Fruit fly (Drosophila melanogaster) whole organism, embryonic: ENCODE data around the gene mRpS18C.
A peak's percentile ranks its signal among the peaks of the same experiment; 100 is the strongest.

Experiments
- Atf6 ChIP-seq: fragments of 200-800 bp; sonication (Bioruptor generic); IDR thresholded peaks from 2 replicates; pipeline ENCODE4 v1.3.6; 2022; ENCODE audit warnings: missing biosample characterization, missing genetic modification characterization
- Awh ChIP-seq: fragments of 200-800 bp; sonication (Bioruptor generic); IDR thresholded peaks from 2 replicates; pipeline ENCODE4, ENCODE4 v1.3.6; 2022; ENCODE audit warnings: missing biosample characterization, missing genetic modification characterization
- CG12769 ChIP-seq: fragments of 200-800 bp; sonication (Bioruptor generic); optimal IDR thresholded peaks from 2 replicates; lab custom pipeline; 2019; ENCODE audit warnings: missing biosample characterization, mild to moderate bottlenecking, missing genetic modification characterization, moderate library complexity
- CG15011 ChIP-seq: fragments of 200-800 bp; sonication (Bioruptor generic); optimal IDR thresholded peaks from 3 replicates; lab custom pipeline; 2018; ENCODE audit warnings: missing biosample characterization, mild to moderate bottlenecking, missing genetic modification characterization
- CG16779 ChIP-seq: fragments of 200-800 bp; sonication (Bioruptor generic); IDR thresholded peaks from 2 replicates; pipeline ENCODE4 v1.3.6; 2022; ENCODE audit warnings: missing biosample characterization, missing genetic modification characterization
- CG17802 ChIP-seq: fragments of 200-800 bp; sonication (Bioruptor generic); optimal IDR thresholded peaks from 2 replicates; lab custom pipeline; 2018; ENCODE audit warnings: missing biosample characterization, mild to moderate bottlenecking, missing genetic modification characterization, moderate library complexity
- CG34224 ChIP-seq: fragments of 200-800 bp; sonication (Bioruptor generic); IDR thresholded peaks from 3 replicates; pipeline ENCODE4 v1.3.6; 2022; ENCODE audit warnings: missing biosample characterization, missing genetic modification characterization; ENCODE audit not compliant: partially characterized antibody
- CG6813 ChIP-seq: fragments of 200-800 bp; sonication (Bioruptor generic); optimal IDR thresholded peaks from 2 replicates; lab custom pipeline; 2017; ENCODE audit warnings: missing biosample characterization, missing genetic modification characterization, mild to moderate bottlenecking, moderate library complexity, missing genetic modification reagents
- CG7372 ChIP-seq: fragments of 200-800 bp; sonication (Bioruptor generic); IDR thresholded peaks from 2 replicates; pipeline ENCODE4 v1.3.6; 2022; ENCODE audit warnings: missing biosample characterization, missing genetic modification characterization
- CG7987 ChIP-seq: fragments of 200-800 bp; sonication (Bioruptor generic); optimal IDR thresholded peaks from 2 replicates; lab custom pipeline; 2018; ENCODE audit warnings: missing biosample characterization, mild to moderate bottlenecking, missing genetic modification characterization, moderate library complexity
- CG8765 ChIP-seq: fragments of 200-800 bp; sonication (Bioruptor generic); IDR thresholded peaks from 2 replicates; pipeline ENCODE4 v1.3.6; 2022; ENCODE audit warnings: missing biosample characterization, missing genetic modification characterization
- Drgx ChIP-seq: fragments of 200-800 bp; sonication (Bioruptor generic); IDR thresholded peaks from 2 replicates; pipeline ENCODE4 v1.3.6; 2022; ENCODE audit warnings: missing biosample characterization, missing genetic modification characterization
- Ets97D ChIP-seq: fragments of 200-800 bp; sonication (Bioruptor generic); optimal IDR thresholded peaks from 3 replicates; lab custom pipeline; 2016; ENCODE audit warnings: missing biosample characterization, missing genetic modification characterization
- Med ChIP-seq: fragments of 200-800 bp; sonication (Bioruptor generic); peaks from one replicate; lab custom pipeline; 2016; ENCODE audit warnings: missing biosample characterization, missing genetic modification characterization, mild to moderate bottlenecking, inconsistent platforms, moderate library complexity
- Pdp1 ChIP-seq, 2 experiments: fragments of 200-800 bp; sonication (Bioruptor generic); optimal IDR thresholded peaks; 3 replicates each; lab custom pipeline; 2016; ENCODE audit warnings: missing biosample characterization in 2 of 2, missing genetic modification characterization in 2 of 2, mild to moderate bottlenecking in 1 of 2, moderate library complexity in 1 of 2
- Ptx1 ChIP-seq: fragments of 200-800 bp; sonication (Bioruptor generic); IDR thresholded peaks from 2 replicates; pipeline ENCODE4 v1.3.6; 2022; ENCODE audit warnings: missing biosample characterization, missing genetic modification characterization
- Trl ChIP-seq, 3 experiments: fragments of >200 bp in 2 of 3; fragments of 200-800 bp in 1 of 3; sonication (Bioruptor generic) in 1 of 3; optimal IDR thresholded peaks; 2 replicates in 1 of 3; 3 replicates in 2 of 3; lab custom pipeline; 2016 to 2017; ENCODE audit warnings: missing biosample characterization in 1 of 3, missing genetic modification characterization in 1 of 3
- al ChIP-seq: fragments of 200-800 bp; sonication (Bioruptor generic); IDR thresholded peaks from 2 replicates; pipeline ENCODE4 v1.3.6; 2022; ENCODE audit warnings: missing biosample characterization, missing genetic modification characterization
- chinmo ChIP-seq: fragments of 200-800 bp; sonication (Bioruptor generic); IDR thresholded peaks from 4 replicates; pipeline ENCODE4 v1.3.6; 2022; ENCODE audit warnings: missing biosample characterization, missing genetic modification characterization; ENCODE audit not compliant: partially characterized antibody
- cwo ChIP-seq: fragments of 200-800 bp; sonication (Bioruptor generic); optimal IDR thresholded peaks from 3 replicates; lab custom pipeline; 2017; ENCODE audit warnings: missing biosample characterization, missing genetic modification characterization, mild to moderate bottlenecking, moderate library complexity, missing genetic modification reagents
- exex ChIP-seq: fragments of 200-800 bp; sonication (Bioruptor generic); optimal IDR thresholded peaks from 4 replicates; lab custom pipeline; 2018; ENCODE audit warnings: missing biosample characterization, mild to moderate bottlenecking, missing genetic modification characterization, moderate library complexity
- insv ChIP-seq, 2 experiments: fragments of 200-800 bp; sonication (Bioruptor generic); optimal IDR thresholded peaks; 3 replicates each; lab custom pipeline; 2016 to 2018; ENCODE audit warnings: missing biosample characterization in 2 of 2, missing genetic modification characterization in 2 of 2
- kni ChIP-seq: fragments of 200-800 bp; sonication (Bioruptor generic); optimal IDR thresholded peaks from 3 replicates; lab custom pipeline; 2017; ENCODE audit warnings: mild to moderate bottlenecking, missing biosample characterization, missing genetic modification reagents, missing genetic modification characterization
- lab ChIP-seq: fragments of 200-800 bp; sonication (Bioruptor generic); optimal IDR thresholded peaks from 3 replicates; lab custom pipeline; 2017; ENCODE audit warnings: missing biosample characterization, missing genetic modification characterization, mild to moderate bottlenecking, moderate library complexity, missing genetic modification reagents
- lbe ChIP-seq: fragments of 200-800 bp; sonication (Bioruptor generic); optimal IDR thresholded peaks from 2 replicates; lab custom pipeline; 2016; ENCODE audit warnings: missing biosample characterization, mild to moderate bottlenecking, missing genetic modification characterization
- mirr ChIP-seq: fragments of 200-800 bp; sonication (Bioruptor generic); optimal IDR thresholded peaks from 3 replicates; lab custom pipeline; 2018; ENCODE audit warnings: missing biosample characterization, mild to moderate bottlenecking, missing genetic modification characterization
- nau ChIP-seq: fragments of 200-800 bp; sonication (Bioruptor generic); optimal IDR thresholded peaks from 3 replicates; lab custom pipeline; 2017; ENCODE audit warnings: missing biosample characterization, mild to moderate bottlenecking, missing genetic modification characterization, missing genetic modification reagents
- sd ChIP-seq: fragments of 200-800 bp; sonication (Bioruptor generic); optimal IDR thresholded peaks from 3 replicates; lab custom pipeline; 2018; ENCODE audit warnings: missing biosample characterization, mild to moderate bottlenecking, missing genetic modification characterization, moderate library complexity
- sens ChIP-seq: fragments of 200-800 bp; sonication (Bioruptor generic); peaks from one replicate; lab custom pipeline; 2016; ENCODE audit warnings: missing biosample characterization, missing genetic modification characterization
- so ChIP-seq: fragments of 200-800 bp; sonication (Bioruptor generic); IDR thresholded peaks from 3 replicates; pipeline ENCODE4 v1.3.6; 2022; ENCODE audit warnings: missing biosample characterization, missing genetic modification characterization
- sr ChIP-seq: fragments of 200-800 bp; sonication (Bioruptor generic); IDR thresholded peaks from 3 replicates; pipeline ENCODE4 v1.3.6; 2022; ENCODE audit warnings: missing biosample characterization, missing genetic modification characterization

mRpS18C gene

DNA sequence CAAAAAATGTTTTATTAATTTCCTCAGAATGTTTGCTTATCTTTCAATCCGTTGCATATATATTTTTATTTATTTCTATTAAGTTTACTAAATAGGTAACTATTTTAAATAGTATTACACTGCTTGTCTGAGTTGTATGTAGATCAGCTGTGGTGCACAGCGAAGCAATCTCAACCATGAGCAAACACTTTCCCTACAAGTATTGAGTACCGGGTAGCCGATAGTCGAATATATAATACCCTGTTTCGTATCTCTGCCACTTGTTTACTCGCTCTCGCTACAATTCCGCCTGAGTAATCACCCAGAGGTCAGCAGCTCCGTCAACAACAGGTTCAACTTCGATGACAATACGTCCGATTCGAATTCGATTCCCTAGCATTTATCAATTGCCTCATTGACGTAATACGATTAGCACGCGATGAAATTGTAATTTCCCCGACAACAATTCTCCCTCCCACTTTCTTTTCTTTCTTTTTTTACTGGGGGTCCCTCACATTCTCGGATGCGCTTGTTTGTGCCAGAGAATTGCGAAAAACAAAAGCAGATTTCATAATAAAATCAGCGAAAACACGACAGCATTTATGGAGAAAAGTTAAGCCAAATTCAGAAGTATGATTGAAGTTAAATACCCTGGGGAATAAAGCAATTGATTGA lies 27.0 kb downstream of the mRpS18C start (continued):
- peak in 1 of 2 experiments; percentile 1 for TF ChIP-seq Pdp1 (GFP tag; optimal IDR thresholded peaks at IDR 0.05; lab: Kevin White, UChicago)

DNA sequence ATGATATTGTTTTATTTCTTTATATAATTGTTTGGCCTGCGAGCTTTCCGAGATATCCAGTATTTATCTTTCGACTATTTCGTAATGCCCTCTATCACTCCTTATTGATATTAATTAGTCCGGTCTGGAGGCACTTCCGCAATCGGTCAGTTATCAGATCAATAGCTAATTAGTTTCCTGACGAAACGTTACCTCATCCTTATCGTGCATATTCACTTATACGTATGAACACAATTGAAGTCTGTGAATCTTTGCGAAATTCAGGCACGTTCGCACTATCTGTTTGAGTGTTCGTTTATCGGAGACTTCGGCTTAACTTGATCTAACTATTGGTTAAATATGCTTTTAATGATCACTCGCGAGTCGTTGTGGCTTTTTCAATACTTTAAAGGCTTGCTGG lies 29.5 kb downstream of the mRpS18C start:
- TF ChIP-seq CG34224 (GFP tag; lab: Robert Waterston, UW) (no peak), Pdp1 (GFP tag; optimal IDR thresholded peaks at IDR 0.05; lab: Kevin White, UChicago) (peak in 1 of 2 experiments; percentile 60), Atf6 (GFP tag; lab: Robert Waterston, UW) (no peak), Ets97D (no peak), mirr (GFP tag; lab: Kevin White, UChicago) (peak; percentile 55), exex (tag; lab: Kevin White, UChicago) (peak; percentile 74)
- TF ChIP-seq, all 482 proteins: peak for 3

DNA sequence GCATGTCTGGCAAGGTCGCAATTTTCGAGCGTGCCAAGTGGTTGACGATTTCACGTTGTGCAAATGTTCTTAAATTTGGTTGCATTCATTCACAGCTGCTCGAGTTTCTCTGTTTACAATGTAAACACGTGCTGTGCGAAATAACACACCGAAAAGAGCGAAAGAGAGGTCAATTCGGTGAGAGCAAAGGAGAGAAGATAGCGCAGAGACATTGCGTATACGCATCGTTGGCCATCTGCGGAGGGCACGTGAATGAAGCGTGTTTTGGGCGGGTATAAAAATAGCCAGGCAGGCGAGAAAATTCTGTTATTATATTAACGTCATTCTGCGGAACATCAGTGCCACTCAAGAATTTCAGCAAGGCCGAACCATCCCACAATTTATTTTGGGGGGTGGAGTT lies 30.7 kb downstream of the mRpS18C start:
- TF ChIP-seq Trl (optimal IDR thresholded peaks at IDR 0.05; lab: Kevin White, UChicago) (peak; percentile 26 to 56), Trl (GFP tag; optimal IDR thresholded peaks at IDR 0.05; lab: Kevin White, UChicago) (no peak), sd (tag; lab: Kevin White, UChicago) (peak; percentile 53), kni (GFP tag; lab: Kevin White, UChicago) (no peak), Pdp1 (GFP tag; optimal IDR thresholded peaks at IDR 0.05; lab: Kevin White, UChicago) (peak in 1 of 2 experiments; percentile 1), sens (GFP tag; lab: Kevin White, UChicago) (peak; percentile 7), lbe (GFP tag; lab: Kevin White, UChicago) (peak; percentile 84), CG17802 (tag; lab: Kevin White, UChicago) (no peak), cwo (GFP tag; lab: Kevin White, UChicago) (peak; percentile 94), CG34224 (GFP tag; lab: Robert Waterston, UW) (0 out of 3 replicates have a peak, but pooled peaks have one; percentile 15), nau (GFP tag; lab: Kevin White, UChicago) (peak; percentile 3), CG7372 (GFP tag; lab: Robert Waterston, UW) (peak; percentile 67), al (GFP tag; lab: Robert Waterston, UW) (no peak), lab (peak; percentile 20), Awh (GFP tag; lab: Robert Waterston, UW) (0 out of 2 replicates have a peak, but pooled peaks have one; percentile 31), sr (GFP tag; lab: Robert Waterston, UW) (0 out of 3 replicates have a peak, but pooled peaks have one; percentile 42), CG7987 (GFP tag; lab: Kevin White, UChicago) (peak; percentile 91), CG6813 (no peak), insv (GFP tag; optimal IDR thresholded peaks at IDR 0.05; lab: Kevin White, UChicago) (no peak), so (GFP tag; lab: Robert Waterston, UW) (peak; percentile 84; the same call in 2 of the 3 replicates), Med (GFP tag; lab: Kevin White, UChicago) (peak; percentile 39), Ptx1 (GFP tag; lab: Robert Waterston, UW) (0 out of 2 replicates have a peak, but pooled peaks have one; percentile 5), Drgx (GFP tag; lab: Robert Waterston, UW) (peak; percentile 40; the same call in 1 of the 2 replicates), CG15011 (GFP tag; lab: Kevin White, UChicago) (no peak), CG12769 (tag; lab: Kevin White, UChicago) (peak; percentile 39), CG16779 (no peak), CG8765 (GFP tag; lab: Robert Waterston, UW) (no peak), chinmo (GFP tag; lab: Robert Waterston, UW) (0 out of 4 replicates have a peak, but pooled peaks have one; percentile 26)
